Fruit fly (Drosophila melanogaster) Kc167 (cell line): ENCODE results near the gene Pif1A.

Experiments
- Myc ChIP-seq: fragments of >200 bp; optimal IDR thresholded peaks from 2 replicates; lab custom pipeline; 2017; ENCODE audit warnings: missing external identifiers
- insv ChIP-seq: fragments of >200 bp; optimal IDR thresholded peaks from 3 replicates; lab custom pipeline; 2018; ENCODE audit warnings: missing external identifiers
- psq ChIP-seq: fragments of >200 bp; optimal IDR thresholded peaks from 2 replicates; lab custom pipeline; 2017; ENCODE audit warnings: missing external identifiers
- ttk ChIP-seq: sonication (Bioruptor generic); optimal IDR thresholded peaks from 2 replicates; lab custom pipeline; 2017; ENCODE audit warnings: missing external identifiers

dm6 chr3R:8807831-8808517 lies 7.0 kb upstream of the Pif1A start:
- TF ChIP-seq ttk (lab: Kevin White, UChicago) (no peak), Myc (lab: Kevin White, UChicago) (no peak), insv (lab: Kevin White, UChicago) (no peak), psq (lab: Kevin White, UChicago) (no peak)
